Worm (Caenorhabditis elegans) whole organism, early embryonic: ENCODE data around the gene dmsr-10.

ENCODE experiments used
- B0310.2 ChIP-seq: sonication (generic microtip); optimal IDR thresholded peaks from 2 replicates; lab custom pipeline; 2016; ENCODE audit warnings: mild to moderate bottlenecking, missing genetic modification characterization, missing compliant biosample characterization
- F13C5.2 ChIP-seq: sonication (generic microtip); optimal IDR thresholded peaks from 2 replicates; lab custom pipeline; 2017; ENCODE audit warnings: mild to moderate bottlenecking, missing genetic modification characterization, inconsistent platforms, missing compliant biosample characterization
- aly-1 ChIP-seq: sonication (generic microtip); optimal IDR thresholded peaks from 2 replicates; lab custom pipeline; 2016; ENCODE audit warnings: missing genetic modification characterization, missing compliant biosample characterization
- ama-1 ChIP-seq: fragments of 150-350 bp; optimal IDR thresholded peaks from 2 replicates; lab custom pipeline; 2014
- ceh-13 ChIP-seq: fragments of 200-800 bp; sonication (Bioruptor generic); optimal IDR thresholded peaks from 2 replicates; lab custom pipeline; 2018; ENCODE audit warnings: mild to moderate bottlenecking, missing genetic modification characterization, missing compliant biosample characterization
- ceh-36 ChIP-seq: sonication (generic microtip); optimal IDR thresholded peaks from 2 replicates; lab custom pipeline; 2016; ENCODE audit warnings: missing genetic modification characterization, inconsistent platforms, missing compliant biosample characterization
- ets-7 ChIP-seq: sonication (generic microtip); optimal IDR thresholded peaks from 2 replicates; lab custom pipeline; 2016; ENCODE audit warnings: missing genotype, missing genetic modification characterization, missing compliant biosample characterization
- flt-1 ChIP-seq: fragments of 200-800 bp; sonication (Bioruptor generic); IDR thresholded peaks from 2 replicates; pipeline ENCODE4 v1.3.6; 2022; ENCODE audit warnings: missing genetic modification characterization, missing compliant biosample characterization
- hmbx-1 ChIP-seq: sonication (generic microtip); optimal IDR thresholded peaks from 2 replicates; lab custom pipeline; 2016; ENCODE audit warnings: mild to moderate bottlenecking, missing genetic modification characterization, missing compliant biosample characterization
- hmg-4 ChIP-seq: fragments of 200-800 bp; sonication (Bioruptor generic); optimal IDR thresholded peaks from 2 replicates; lab custom pipeline; 2018; ENCODE audit warnings: mild to moderate bottlenecking, missing genetic modification characterization, missing compliant biosample characterization
- hnd-1 ChIP-seq: sonication (generic microtip); optimal IDR thresholded peaks from 2 replicates; lab custom pipeline; 2016; ENCODE audit warnings: missing genetic modification characterization, missing compliant biosample characterization
- pes-1 ChIP-seq: fragments of 200-800 bp; sonication (Bioruptor generic); IDR thresholded peaks from 2 replicates; pipeline ENCODE4 v1.3.6; 2022; ENCODE audit warnings: missing genetic modification reagents, missing genetic modification characterization, missing compliant biosample characterization
- scrt-1 ChIP-seq: fragments of 200-800 bp; sonication (Bioruptor generic); IDR thresholded peaks from 2 replicates; pipeline ENCODE4 v1.3.6; 2022; ENCODE audit warnings: missing genetic modification characterization, missing compliant biosample characterization
- sea-1 ChIP-seq: fragments of 200-800 bp; sonication (Bioruptor generic); conservative IDR thresholded peaks from 2 replicates; pipeline ENCODE4 v1.3.6; 2022; ENCODE audit warnings: missing genetic modification characterization, missing compliant biosample characterization
- tbx-11 ChIP-seq: fragments of 200-800 bp; sonication (Bioruptor generic); IDR thresholded peaks from 2 replicates; pipeline ENCODE4 v1.3.6; 2022; ENCODE audit warnings: missing genetic modification characterization, missing compliant biosample characterization
- tbx-37 ChIP-seq: fragments of 200-800 bp; sonication (Bioruptor generic); conservative IDR thresholded peaks from 2 replicates; pipeline ENCODE4 v1.3.6; 2022; ENCODE audit warnings: missing genetic modification reagents, missing genetic modification characterization, missing compliant biosample characterization
- tra-4 ChIP-seq: sonication (generic microtip); optimal IDR thresholded peaks from 2 replicates; lab custom pipeline; 2017; ENCODE audit warnings: missing genetic modification characterization, missing compliant biosample characterization

The dmsr-10 gene

DNA sequence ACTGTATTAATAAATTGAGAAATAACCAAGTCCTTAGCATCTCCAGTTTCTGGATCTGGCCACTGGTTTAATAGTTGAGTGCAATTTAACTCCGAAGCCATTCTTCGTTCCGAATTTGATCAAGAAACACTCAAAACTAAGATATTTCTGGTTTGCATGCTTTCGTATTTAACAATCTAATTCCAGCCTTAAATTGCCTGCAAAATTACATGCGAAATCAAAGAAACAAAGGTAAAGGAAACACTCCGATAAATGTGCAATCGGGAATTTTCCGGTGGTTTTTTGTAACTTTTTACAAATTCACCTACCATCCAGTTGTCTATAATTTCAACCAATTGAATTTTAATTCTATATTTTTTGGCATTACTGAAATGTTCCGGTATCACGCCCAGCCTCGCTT, at the start of gene dmsr-10:
TSS of gene dmsr-10 (minus strand) at position 101 of the 400 bp plus-strand sequence.
- TF ChIP-seq scrt-1 (GFP tag; lab: Robert Waterston, UW) = no peak
- no peak for TF ChIP-seq sea-1
- TF ChIP-seq hmbx-1 (tag; lab: Kevin White, UChicago) = no peak
- no peak for TF ChIP-seq tbx-37 (GFP tag; lab: Robert Waterston, UW)
- no peak for TF ChIP-seq aly-1 (tag; lab: Kevin White, UChicago)

ce11 chrV:6846507-6846906, 44.8 kb upstream of the dmsr-10 start, which contains the start of gene lgc-54:
TSS of gene lgc-54 (minus strand) at chrV:6846607.
- no peak for TF ChIP-seq flt-1 (GFP tag; lab: Robert Waterston, UW)
- TF ChIP-seq B0310.2 (tag; lab: Kevin White, UChicago) = no peak
- no peak for TF ChIP-seq tbx-11
- no peak for TF ChIP-seq hmbx-1 (tag; lab: Kevin White, UChicago)
- TF ChIP-seq ceh-13 = no peak

- no peak for TF ChIP-seq tra-4
- TF ChIP-seq hmbx-1 (tag; lab: Kevin White, UChicago) = no peak
- TF ChIP-seq hmg-4 = no peak
- TF ChIP-seq tbx-11 = no peak
- no peak for TF ChIP-seq B0310.2 (tag; lab: Kevin White, UChicago)
- TF ChIP-seq flt-1 (GFP tag; lab: Robert Waterston, UW) = no peak
- TF ChIP-seq pes-1 (GFP tag; lab: Robert Waterston, UW) = no peak
- TF ChIP-seq ceh-13 = no peak
- TF ChIP-seq scrt-1 (GFP tag; lab: Robert Waterston, UW) = no peak
- no peak for TF ChIP-seq sea-1
- no peak for TF ChIP-seq hnd-1 (tag; lab: Kevin White, UChicago)
- TF ChIP-seq tbx-37 (GFP tag; lab: Robert Waterston, UW) = no peak
Observed at ce11 chrV:6842437-6842836, 40.7 kb upstream of the dmsr-10 start, which contains the start of gene T15B7.1. TSS of gene T15B7.1 (plus strand) at chrV:6842737.

ce11 chrV:6839008-6839407, 37.3 kb upstream of the dmsr-10 start, which contains the start of gene hpo-8:
TSS of gene hpo-8 (plus strand) at chrV:6839289.
- TF ChIP-seq tra-4 (no peak), F13C5.2 (tag; lab: Kevin White, UChicago) (no peak), pes-1 (GFP tag; lab: Robert Waterston, UW) (no peak), hmg-4 (no peak), tbx-37 (GFP tag; lab: Robert Waterston, UW) (no peak), B0310.2 (tag; lab: Kevin White, UChicago) (no peak), ets-7 (tag; lab: Kevin White, UChicago) (no peak), flt-1 (GFP tag; lab: Robert Waterston, UW) (no peak), ceh-36 (tag; lab: Kevin White, UChicago) (no peak), tbx-11 (no peak), hmbx-1 (tag; lab: Kevin White, UChicago) (no peak), ama-1 (lab: Kevin White, UChicago) (no peak), aly-1 (tag; lab: Kevin White, UChicago) (no peak), scrt-1 (GFP tag; lab: Robert Waterston, UW) (no peak), ceh-13 (no peak), sea-1 (no peak), hnd-1 (tag; lab: Kevin White, UChicago) (no peak)

- TF ChIP-seq ceh-13 (no peak), aly-1 (tag; lab: Kevin White, UChicago) (no peak), pes-1 (GFP tag; lab: Robert Waterston, UW) (no peak), F13C5.2 (tag; lab: Kevin White, UChicago) (no peak), ceh-36 (tag; lab: Kevin White, UChicago) (no peak), tra-4 (no peak), hmbx-1 (tag; lab: Kevin White, UChicago) (no peak), hnd-1 (tag; lab: Kevin White, UChicago) (no peak), scrt-1 (GFP tag; lab: Robert Waterston, UW) (no peak), ets-7 (tag; lab: Kevin White, UChicago) (no peak), B0310.2 (tag; lab: Kevin White, UChicago) (no peak), tbx-11 (no peak), sea-1 (no peak), ama-1 (lab: Kevin White, UChicago) (no peak), tbx-37 (GFP tag; lab: Robert Waterston, UW) (no peak)
Observed at ce11 chrV:6838599-6838998, 36.8 kb upstream of the dmsr-10 start, which contains the start of gene T15B7.15. TSS of gene T15B7.15 (minus strand) at chrV:6838665.

- TF ChIP-seq hmg-4 = no peak
- no peak for TF ChIP-seq B0310.2 (tag; lab: Kevin White, UChicago)
- TF ChIP-seq hmbx-1 (tag; lab: Kevin White, UChicago) = no peak
- TF ChIP-seq tbx-37 (GFP tag; lab: Robert Waterston, UW) = no peak
- no peak for TF ChIP-seq pes-1 (GFP tag; lab: Robert Waterston, UW)
- TF ChIP-seq tbx-11 = no peak
- no peak for TF ChIP-seq flt-1 (GFP tag; lab: Robert Waterston, UW)
- no peak for TF ChIP-seq sea-1
- TF ChIP-seq ceh-13 = no peak
- no peak for TF ChIP-seq ama-1 (lab: Kevin White, UChicago)
- no peak for TF ChIP-seq ceh-36 (tag; lab: Kevin White, UChicago)
Observed at ce11 chrV:6836036-6836435, 34.3 kb upstream of the dmsr-10 start.

DNA sequence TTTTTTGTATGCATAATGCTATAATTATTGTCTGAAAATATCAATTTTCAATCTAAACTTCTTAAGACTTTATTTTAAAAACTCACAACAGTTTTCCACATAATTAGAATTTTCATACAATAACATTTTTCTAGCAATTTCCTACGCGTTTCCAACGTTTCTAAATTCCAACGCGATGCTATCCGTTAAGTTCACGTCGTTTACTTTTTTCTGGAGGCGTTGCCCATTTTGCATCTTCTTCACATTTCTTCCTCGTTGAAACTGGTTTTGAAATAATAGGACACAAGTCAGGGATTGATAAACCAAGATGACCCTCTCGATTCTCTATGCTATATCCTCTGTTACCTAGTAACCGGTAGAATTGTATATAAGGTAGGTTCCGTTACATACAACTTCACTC, 33.5 kb upstream of the dmsr-10 start, which contains the start of the genes T15B7.14 and col-143:
TSS of gene T15B7.14 (minus strand) at position 101 of the 400 bp plus-strand sequence.
TSS of gene col-143 (plus strand) at position 394 of the 400 bp plus-strand sequence.
- TF ChIP-seq sea-1 = no peak
- TF ChIP-seq ceh-36 (tag; lab: Kevin White, UChicago) = no peak
- no peak for TF ChIP-seq scrt-1 (GFP tag; lab: Robert Waterston, UW)
- TF ChIP-seq hmbx-1 (tag; lab: Kevin White, UChicago) = no peak
- no peak for TF ChIP-seq F13C5.2 (tag; lab: Kevin White, UChicago)
- no peak for TF ChIP-seq tbx-37 (GFP tag; lab: Robert Waterston, UW)
- TF ChIP-seq hmg-4 = no peak
- no peak for TF ChIP-seq tbx-11
- no peak for TF ChIP-seq pes-1 (GFP tag; lab: Robert Waterston, UW)
- TF ChIP-seq B0310.2 (tag; lab: Kevin White, UChicago) = no peak
- no peak for TF ChIP-seq aly-1 (tag; lab: Kevin White, UChicago)
